Fruit fly (Drosophila melanogaster): ENCODE results near the gene Vps15.

The Vps15 gene

dm6 chr3R:9246879-9247621 lies 1.4 kb upstream of the Vps15 start (continued):
- TF ChIP-seq maf-S (GFP tag; optimal IDR thresholded peaks at IDR 0.05) (no peak), Dbx (GFP tag; IDR thresholded peaks at IDR 0.05) (no peak), CG3163 (GFP tag; optimal IDR thresholded peaks at IDR 0.05) (peak; percentile 69), CG11247 (GFP tag; IDR thresholded peaks at IDR 0.05) (no peak), CG8359 (GFP tag; optimal IDR thresholded peaks at IDR 0.05; ENCODE audit: borderline replicate concordance) (peak; percentile 65), Neu2 (GFP tag; optimal IDR thresholded peaks at IDR 0.05; ENCODE audit: borderline replicate concordance) (no peak), sens-2 (GFP tag; IDR thresholded peaks at IDR 0.05) (peak; percentile 66; the same call in 1 of the 2 replicates), Sox102F (GFP tag; optimal IDR thresholded peaks at IDR 0.05) (peak; percentile 74), MESR4 (GFP tag; optimal IDR thresholded peaks at IDR 0.05) (no peak), CG17328 (GFP tag; IDR thresholded peaks at IDR 0.05) (peak; percentile 71), wek (GFP tag; optimal IDR thresholded peaks at IDR 0.05) (no peak), pb (GFP tag; optimal IDR thresholded peaks at IDR 0.05) (no peak), CG8478 (optimal IDR thresholded peaks at IDR 0.05) (no peak), CG7928 (GFP tag; optimal IDR thresholded peaks at IDR 0.05) (no peak), CG14860 (GFP tag; IDR thresholded peaks at IDR 0.05; ENCODE audit: partially characterized antibody) (no peak), fd102C (GFP tag; optimal IDR thresholded peaks at IDR 0.05) (no peak), Spps (tag; optimal IDR thresholded peaks at IDR 0.05) (peak; percentile 81), bbx (GFP tag; IDR thresholded peaks at IDR 0.05; ENCODE audit: partially characterized antibody) (no peak), pnt (GFP tag; optimal IDR thresholded peaks at IDR 0.05) (peak; percentile 10), CG2129 (GFP tag; IDR thresholded peaks at IDR 0.05; ENCODE audit: partially characterized antibody) (no peak), tin (GFP tag; optimal IDR thresholded peaks at IDR 0.05) (peak; percentile 68), CG1603 (tag; optimal IDR thresholded peaks at IDR 0.05) (peak; percentile 51), Asciz (GFP tag; optimal IDR thresholded peaks at IDR 0.05) (peak; percentile 79), Kr (GFP tag; optimal IDR thresholded peaks at IDR 0.05) (no peak), CG32772 (GFP tag; IDR thresholded peaks at IDR 0.05) (peak; percentile 44; the same call in 1 of the 2 replicates), CG11723 (GFP tag; optimal IDR thresholded peaks at IDR 0.05) (peak; percentile 64), CG1832 (GFP tag; optimal IDR thresholded peaks at IDR 0.05) (no peak), az2 (GFP tag; optimal IDR thresholded peaks at IDR 0.05) (peak; percentile 67), gcm (GFP tag; optimal IDR thresholded peaks at IDR 0.05) (peak; percentile 75), CG14014 (GFP tag; IDR thresholded peaks at IDR 0.05) (no peak), Myb (GFP tag; optimal IDR thresholded peaks at IDR 0.05) (peak; percentile 15), Fer2 (tag; optimal IDR thresholded peaks at IDR 0.05) (no peak), mirr (GFP tag; optimal IDR thresholded peaks at IDR 0.05) (no peak), en (GFP tag; optimal IDR thresholded peaks at IDR 0.05) (peak; percentile 4), run (tag; optimal IDR thresholded peaks at IDR 0.05) (no peak), slp2 (GFP tag; optimal IDR thresholded peaks at IDR 0.05) (peak; percentile 21), CG8765 (GFP tag; IDR thresholded peaks at IDR 0.05) (no peak), Sry-δ (GFP tag; optimal IDR thresholded peaks at IDR 0.05) (no peak), cwo (GFP tag; optimal IDR thresholded peaks at IDR 0.05) (peak; percentile 17), Eip74EF (GFP tag; optimal IDR thresholded peaks at IDR 0.05) (peak in 1 of 2 experiments; percentile 56), CG4820 (GFP tag; optimal IDR thresholded peaks at IDR 0.05) (peak; percentile 65), CG17829 (tag; optimal IDR thresholded peaks at IDR 0.05) (peak; percentile 82), CG15073 (GFP tag; optimal IDR thresholded peaks at IDR 0.05) (no peak), gcm2 (GFP tag; optimal IDR thresholded peaks at IDR 0.05) (no peak), Hey (tag; optimal IDR thresholded peaks at IDR 0.05) (no peak), sna (GFP tag; IDR thresholded peaks at IDR 0.05; ENCODE audit: partially characterized antibody) (no peak), TFAM (GFP tag; optimal IDR thresholded peaks at IDR 0.05) (no peak), Stat92E (GFP tag; optimal IDR thresholded peaks at IDR 0.05) (peak in 1 of 3 experiments; percentile 87), CG8281 (tag; optimal IDR thresholded peaks at IDR 0.05) (no peak)

Data from whole organism, embryonic.